Worm (Caenorhabditis elegans) whole organism, young adult: ENCODE data around the gene rap-1.

Experiments
- B0019.2 ChIP-seq: fragments of 200-800 bp; sonication (Bioruptor generic); conservative IDR thresholded peaks from 2 replicates; pipeline ENCODE4 v1.3.6; 2022; ENCODE audit warnings: missing genetic modification reagents, missing genetic modification characterization, missing compliant biosample characterization
- B0336.3 ChIP-seq: fragments of 200-800 bp; sonication (Bioruptor generic); IDR thresholded peaks from 2 replicates; pipeline ENCODE4 v1.3.6; 2022; ENCODE audit warnings: missing genetic modification characterization, missing compliant biosample characterization
- C06A6.2 ChIP-seq: fragments of 200-800 bp; sonication (Bioruptor generic); conservative IDR thresholded peaks from 2 replicates; pipeline ENCODE4 v1.3.6; 2022; ENCODE audit warnings: missing genetic modification characterization, missing compliant biosample characterization
- F22D6.2 ChIP-seq: sonication (generic microtip); optimal IDR thresholded peaks from 2 replicates; lab custom pipeline; 2016; ENCODE audit warnings: mild to moderate bottlenecking, missing genetic modification characterization, missing compliant biosample characterization
- F23B12.7 ChIP-seq: sonication (generic microtip); optimal IDR thresholded peaks from 2 replicates; lab custom pipeline; 2017; ENCODE audit warnings: missing genetic modification characterization, mild to moderate bottlenecking, missing compliant biosample characterization, antibody characterized with exemption, moderate library complexity; ENCODE audit not compliant: insufficient read depth
- F33H1.4 ChIP-seq: fragments of 200-800 bp; sonication (Bioruptor generic); IDR thresholded peaks from 2 replicates; pipeline ENCODE4 v1.3.6; 2022; ENCODE audit warnings: missing genetic modification reagents, missing genetic modification characterization, missing compliant biosample characterization
- F39B2.1 ChIP-seq: fragments of 200-800 bp; sonication (Bioruptor generic); IDR thresholded peaks from 2 replicates; pipeline ENCODE4 v1.3.6; 2022; ENCODE audit warnings: missing genetic modification reagents, missing genetic modification characterization, missing compliant biosample characterization
- F52B5.7 ChIP-seq: sonication (generic microtip); optimal IDR thresholded peaks from 2 replicates; lab custom pipeline; 2016; ENCODE audit warnings: mild to moderate bottlenecking, missing genetic modification characterization, missing compliant biosample characterization
- F57A8.1 ChIP-seq: fragments of 200-800 bp; sonication (Bioruptor generic); optimal IDR thresholded peaks from 2 replicates; lab custom pipeline; 2018; ENCODE audit warnings: mild to moderate bottlenecking, missing genetic modification characterization, moderate library complexity, missing compliant biosample characterization
- F57C9.4 ChIP-seq: sonication (generic microtip); optimal IDR thresholded peaks from 2 replicates; lab custom pipeline; 2017; ENCODE audit warnings: mild to moderate bottlenecking, missing genetic modification characterization, missing compliant biosample characterization
- K11D2.4 ChIP-seq: fragments of 200-800 bp; sonication (Bioruptor generic); IDR thresholded peaks from 2 replicates; pipeline ENCODE4 v1.3.6; 2022; ENCODE audit warnings: missing genetic modification reagents, missing genetic modification characterization, missing compliant biosample characterization
- K12H6.12 ChIP-seq: fragments of 200-800 bp; sonication (Bioruptor generic); optimal IDR thresholded peaks from 2 replicates; lab custom pipeline; 2018; ENCODE audit warnings: mild to moderate bottlenecking, missing genetic modification characterization, missing compliant biosample characterization
- Y53F4B.3 ChIP-seq: fragments of 200-800 bp; sonication (Bioruptor generic); IDR thresholded peaks from 2 replicates; pipeline ENCODE4 v1.3.6; 2022; ENCODE audit warnings: missing genetic modification reagents, missing genetic modification characterization, missing compliant biosample characterization
- Y53G8AR.9 ChIP-seq: fragments of 200-800 bp; sonication (Bioruptor generic); conservative IDR thresholded peaks from 2 replicates; pipeline ENCODE4 v1.3.6; 2022; ENCODE audit warnings: missing genetic modification reagents, missing genetic modification characterization, missing compliant biosample characterization
- Y67H2A.10 ChIP-seq: fragments of 200-800 bp; sonication (Bioruptor generic); conservative IDR thresholded peaks from 2 replicates; pipeline ENCODE4 v1.3.6; 2022; ENCODE audit warnings: missing genetic modification reagents, missing genetic modification characterization, missing compliant biosample characterization
- Y95B8A.8 ChIP-seq: fragments of 200-800 bp; sonication (Bioruptor generic); IDR thresholded peaks from 2 replicates; pipeline ENCODE4 v1.3.6; 2022; ENCODE audit warnings: missing genetic modification reagents, missing genetic modification characterization, missing compliant biosample characterization
- attf-5 ChIP-seq: fragments of 200-800 bp; sonication (Bioruptor generic); optimal IDR thresholded peaks from 2 replicates; lab custom pipeline; 2018; ENCODE audit warnings: mild to moderate bottlenecking, missing genetic modification characterization, missing compliant biosample characterization
- bed-2 ChIP-seq: fragments of 200-800 bp; sonication (Bioruptor generic); IDR thresholded peaks from 2 replicates; pipeline ENCODE4 v1.3.6; 2022; ENCODE audit warnings: missing genetic modification reagents, missing genetic modification characterization, missing compliant biosample characterization
- ccch-3 ChIP-seq: fragments of 200-800 bp; sonication (Bioruptor generic); optimal IDR thresholded peaks from 2 replicates; lab custom pipeline; 2018; ENCODE audit warnings: mild to moderate bottlenecking, missing genetic modification characterization, missing compliant biosample characterization
- ceh-40 ChIP-seq: fragments of 200-800 bp; sonication (Bioruptor generic); IDR thresholded peaks from 2 replicates; pipeline ENCODE4 v1.3.6; 2022; ENCODE audit warnings: missing genetic modification characterization, missing compliant biosample characterization
- ceh-79 ChIP-seq: sonication (generic microtip); optimal IDR thresholded peaks from 2 replicates; lab custom pipeline; 2017; ENCODE audit warnings: mild to moderate bottlenecking, missing genetic modification characterization, missing compliant biosample characterization
- chd-7 ChIP-seq: sonication (generic microtip); optimal IDR thresholded peaks from 2 replicates; lab custom pipeline; 2016; ENCODE audit warnings: mild to moderate bottlenecking, missing genetic modification characterization, moderate library complexity, missing compliant biosample characterization
- dox-1 ChIP-seq: fragments of 200-800 bp; sonication (Bioruptor generic); IDR thresholded peaks from 2 replicates; pipeline ENCODE4 v1.3.6; 2022; ENCODE audit warnings: missing genetic modification reagents, missing genetic modification characterization, missing compliant biosample characterization
- egrh-3 ChIP-seq: fragments of 200-800 bp; sonication (Bioruptor generic); IDR thresholded peaks from 2 replicates; pipeline ENCODE4 v1.3.6; 2022; ENCODE audit warnings: missing genetic modification reagents, missing genetic modification characterization, missing compliant biosample characterization
- ekl-4 ChIP-seq: fragments of 200-800 bp; sonication (Bioruptor generic); IDR thresholded peaks from 2 replicates; pipeline ENCODE4 v1.3.6; 2022; ENCODE audit warnings: missing genetic modification reagents, missing genetic modification characterization, missing compliant biosample characterization
- ets-4 ChIP-seq: fragments of 200-800 bp; sonication (Bioruptor generic); optimal IDR thresholded peaks from 2 replicates; lab custom pipeline; 2018; ENCODE audit warnings: mild to moderate bottlenecking, missing genetic modification characterization, missing compliant biosample characterization
- gei-17 ChIP-seq: fragments of 200-800 bp; sonication (Bioruptor generic); optimal IDR thresholded peaks from 2 replicates; lab custom pipeline; 2018; ENCODE audit warnings: mild to moderate bottlenecking, missing genetic modification characterization, missing compliant biosample characterization
- hlh-12 ChIP-seq: sonication (generic microtip); optimal IDR thresholded peaks from 2 replicates; lab custom pipeline; 2016; ENCODE audit warnings: missing genetic modification characterization, missing compliant biosample characterization
- hmg-1.2 ChIP-seq: fragments of 200-800 bp; sonication (Bioruptor generic); IDR thresholded peaks from 2 replicates; pipeline ENCODE4 v1.3.6; 2022; ENCODE audit warnings: missing genetic modification reagents, missing genetic modification characterization, missing compliant biosample characterization
- hmg-20 ChIP-seq: fragments of 200-800 bp; sonication (Bioruptor generic); IDR thresholded peaks from 2 replicates; pipeline ENCODE4 v1.3.6; 2022; ENCODE audit warnings: missing genetic modification reagents, missing genetic modification characterization, missing compliant biosample characterization
- lag-1 ChIP-seq: fragments of 200-800 bp; sonication (Bioruptor generic); IDR thresholded peaks from 2 replicates; pipeline ENCODE4 v1.3.6; 2022; ENCODE audit warnings: missing genetic modification reagents, missing genetic modification characterization, missing compliant biosample characterization
- let-607 ChIP-seq, 2 experiments: fragments of 200-800 bp in 1 of 2; sonication (Bioruptor generic) in 1 of 2; sonication (generic microtip) in 1 of 2; optimal IDR thresholded peaks; 2 replicates each; lab custom pipeline; 2016 to 2018; ENCODE audit warnings: mild to moderate bottlenecking in 2 of 2, missing compliant biosample characterization in 2 of 2, missing genetic modification characterization in 2 of 2, moderate library complexity in 2 of 2, missing genotype in 1 of 2
- lin-54 ChIP-seq: fragments of 200-800 bp; sonication (Bioruptor generic); optimal IDR thresholded peaks from 2 replicates; lab custom pipeline; 2018; ENCODE audit warnings: mild to moderate bottlenecking, missing genetic modification characterization, missing compliant biosample characterization
- madf-10 ChIP-seq: sonication (generic microtip); optimal IDR thresholded peaks from 2 replicates; lab custom pipeline; 2016; ENCODE audit warnings: mild to moderate bottlenecking, missing genetic modification characterization, missing compliant biosample characterization
- mcd-1 ChIP-seq: fragments of 200-800 bp; sonication (Bioruptor generic); IDR thresholded peaks from 2 replicates; pipeline ENCODE4 v1.3.6; 2022; ENCODE audit warnings: missing genetic modification reagents, missing genetic modification characterization, missing compliant biosample characterization
- mes-4 ChIP-seq: sonication (generic microtip); optimal IDR thresholded peaks from 2 replicates; lab custom pipeline; 2016; ENCODE audit warnings: missing genotype, missing genetic modification characterization, missing compliant biosample characterization
- nfya-2 ChIP-seq: fragments of 200-800 bp; sonication (Bioruptor generic); IDR thresholded peaks from 2 replicates; pipeline ENCODE4 v1.3.6; 2022; ENCODE audit warnings: missing genetic modification reagents, missing genetic modification characterization, missing compliant biosample characterization
- nfyb-1 ChIP-seq: fragments of 200-800 bp; sonication (Bioruptor generic); IDR thresholded peaks from 2 replicates; pipeline ENCODE4 v1.3.6; 2022; ENCODE audit warnings: missing genetic modification reagents, missing genetic modification characterization, missing compliant biosample characterization
- nhr-179 ChIP-seq: sonication (generic microtip); optimal IDR thresholded peaks from 2 replicates; lab custom pipeline; 2016; ENCODE audit warnings: mild to moderate bottlenecking, missing genetic modification characterization, missing compliant biosample characterization
- nhr-80 ChIP-seq: sonication (generic microtip); optimal IDR thresholded peaks from 2 replicates; lab custom pipeline; 2016; ENCODE audit warnings: missing genetic modification characterization, missing compliant biosample characterization
- pha-4 ChIP-seq: fragments of 150-350 bp; sonication (generic microtip); optimal IDR thresholded peaks from 2 replicates; lab custom pipeline; 2014; ENCODE audit warnings: missing biosample characterization, missing genetic modification reagents, missing genetic modification characterization
- sdz-38 ChIP-seq: sonication (generic microtip); optimal IDR thresholded peaks from 2 replicates; lab custom pipeline; 2016; ENCODE audit warnings: missing genotype, missing genetic modification characterization, missing compliant biosample characterization
- sea-2 ChIP-seq: fragments of 200-800 bp; sonication (Bioruptor generic); IDR thresholded peaks from 2 replicates; pipeline ENCODE4 v1.3.6; 2022; ENCODE audit warnings: missing genetic modification characterization, missing compliant biosample characterization
- snpc-1.1 ChIP-seq: sonication (generic microtip); optimal IDR thresholded peaks from 2 replicates; lab custom pipeline; 2017; ENCODE audit warnings: missing genetic modification characterization, mild to moderate bottlenecking, missing compliant biosample characterization, antibody characterized with exemption, moderate library complexity, missing genotype, missing genetic modification reagents; ENCODE audit not compliant: insufficient read depth
- somi-1 ChIP-seq: fragments of 200-800 bp; sonication (Bioruptor generic); optimal IDR thresholded peaks from 2 replicates; lab custom pipeline; 2018; ENCODE audit warnings: mild to moderate bottlenecking, missing genetic modification characterization, missing compliant biosample characterization
- unc-130 ChIP-seq: sonication (generic microtip); optimal IDR thresholded peaks from 2 replicates; lab custom pipeline; 2016; ENCODE audit warnings: missing genetic modification reagents, missing genetic modification characterization, missing compliant biosample characterization
- ztf-25 ChIP-seq: fragments of 200-800 bp; sonication (Bioruptor generic); IDR thresholded peaks from 2 replicates; pipeline ENCODE4 v1.3.6; 2022; ENCODE audit warnings: missing genetic modification reagents, missing genetic modification characterization, missing compliant biosample characterization

Gene rap-1

ce11 chrIV:8949078-8950039 lies 30.7 kb upstream of the rap-1 start:
- TF ChIP-seq let-607 (tag; optimal IDR thresholded peaks at IDR 0.05; lab: Kevin White, UChicago) (peak in 1 of 2 experiments; percentile 68), ets-4 (GFP tag; lab: Kevin White, UChicago) (no peak), nfya-2 (no peak), B0019.2 (no peak), hmg-1.2 (GFP tag; lab: Robert Waterston, UW) (peak; percentile 56), attf-5 (GFP tag; lab: Kevin White, UChicago) (peak; percentile 62), pha-4 (tag; lab: Kevin White, UChicago) (no peak), mes-4 (no peak), ztf-25 (GFP tag; lab: Robert Waterston, UW) (no peak), lag-1 (GFP tag; lab: Robert Waterston, UW) (no peak), bed-2 (no peak), F57A8.1 (no peak), Y95B8A.8 (GFP tag; lab: Robert Waterston, UW) (no peak), hlh-12 (tag; lab: Kevin White, UChicago) (no peak), dox-1 (no peak), C06A6.2 (GFP tag; lab: Robert Waterston, UW) (peak; percentile 67), Y53G8AR.9 (GFP tag; lab: Robert Waterston, UW) (0 out of 2 replicates have a peak, but pooled peaks have one; percentile 65), egrh-3 (GFP tag; lab: Robert Waterston, UW) (no peak), gei-17 (peak; percentile 50), hmg-20 (GFP tag; lab: Robert Waterston, UW) (no peak), F52B5.7 (no peak), unc-130 (GFP tag; lab: Kevin White, UChicago) (no peak), chd-7 (tag; lab: Kevin White, UChicago) (peak; percentile 78), K11D2.4 (GFP tag; lab: Robert Waterston, UW) (peak; percentile 68), sdz-38 (no peak), somi-1 (GFP tag; lab: Kevin White, UChicago) (peak; percentile 95), F39B2.1 (GFP tag; lab: Robert Waterston, UW) (no peak), nhr-80 (tag; lab: Kevin White, UChicago) (peak; percentile 66), sea-2 (GFP tag; lab: Robert Waterston, UW) (no peak), K12H6.12 (no peak), lin-54 (GFP tag; lab: Kevin White, UChicago) (no peak), mcd-1 (no peak; the same call in 1 of the 2 replicates), F33H1.4 (no peak), Y53F4B.3 (no peak), F22D6.2 (peak; percentile 69), snpc-1.1 (tag; lab: Kevin White, UChicago) (no peak), F57C9.4 (tag; lab: Kevin White, UChicago) (no peak), nhr-179 (tag; lab: Kevin White, UChicago) (no peak), madf-10 (tag; lab: Kevin White, UChicago) (no peak), ccch-3 (GFP tag; lab: Kevin White, UChicago) (no peak), ekl-4 (GFP tag; lab: Robert Waterston, UW) (peak; percentile 42; the same call in 1 of the 2 replicates), B0336.3 (GFP tag; lab: Robert Waterston, UW) (no peak), ceh-40 (GFP tag; lab: Robert Waterston, UW) (no peak), F23B12.7 (tag; lab: Kevin White, UChicago) (no peak), Y67H2A.10 (GFP tag; lab: Robert Waterston, UW) (no peak), nfyb-1 (GFP tag; lab: Robert Waterston, UW) (no peak), ceh-79 (no peak)
